Worm (Caenorhabditis elegans): Measurements from ENCODE around the gene vamp-7.
A peak's percentile ranks its signal among the peaks of the same experiment; 100 is the strongest.

Gene vamp-7

ce11 chrIV:2616853-2617252 is 9.0 kb downstream of the vamp-7 start:
- no peak for TF ChIP-seq mdt-29 (GFP tag; IDR thresholded peaks at IDR 0.05)
- peak; percentile 73 for TF ChIP-seq ceh-28 (tag; optimal IDR thresholded peaks at IDR 0.05)

- TF ChIP-seq daf-16 (GFP tag; optimal IDR thresholded peaks at IDR 0.05) (no peak), daf-16 (tag; optimal IDR thresholded peaks at IDR 0.05) (peak; percentile 60), nhr-41 (GFP tag; IDR thresholded peaks at IDR 0.05) (peak; percentile 70; the same call in 1 of the 2 replicates), pqm-1 (tag; optimal IDR thresholded peaks at IDR 0.05) (peak; percentile 86), nhr-76 (tag; optimal IDR thresholded peaks at IDR 0.05) (no peak), hif-1 (tag; optimal IDR thresholded peaks at IDR 0.05) (peak in 1 of 2 experiments; percentile 89), snpc-4 (tag; optimal IDR thresholded peaks at IDR 0.05) (no peak), hlh-11 (tag; optimal IDR thresholded peaks at IDR 0.05) (peak; percentile 77), nhr-48 (tag; optimal IDR thresholded peaks at IDR 0.05) (peak; percentile 72), duxl-1 (tag; optimal IDR thresholded peaks at IDR 0.05; ENCODE audit: poor library complexity) (no peak), hmg-1.1 (GFP tag; IDR thresholded peaks at IDR 0.05) (no peak), nhr-77 (tag; optimal IDR thresholded peaks at IDR 0.05) (peak; percentile 61), gei-8 (GFP tag; optimal IDR thresholded peaks at IDR 0.05) (no peak), F26F4.8 (GFP tag; conservative IDR thresholded peaks at IDR 0.05) (no peak), php-3 (GFP tag; IDR thresholded peaks at IDR 0.05) (peak; percentile 84), mes-2 (tag; optimal IDR thresholded peaks at IDR 0.05; ENCODE audit: poor library complexity, severe bottlenecking) (no peak), dmd-6 (GFP tag; IDR thresholded peaks at IDR 0.05) (peak; percentile 86), vab-7 (GFP tag; IDR thresholded peaks at IDR 0.05) (no peak), unc-130 (GFP tag; optimal IDR thresholded peaks at IDR 0.05) (no peak), jun-1 (tag; optimal IDR thresholded peaks at IDR 0.05) (no peak), ztf-7 (tag; optimal IDR thresholded peaks at IDR 0.05) (no peak), skn-1 (tag; optimal IDR thresholded peaks at IDR 0.05) (no peak), F37D6.2 (tag; optimal IDR thresholded peaks at IDR 0.05) (no peak), mep-1 (tag; optimal IDR thresholded peaks at IDR 0.05) (no peak), nhr-28 (tag; optimal IDR thresholded peaks at IDR 0.05) (peak; percentile 51), ceh-82 (tag; optimal IDR thresholded peaks at IDR 0.05) (no peak), zag-1 (tag; optimal IDR thresholded peaks at IDR 0.05) (no peak), ama-1 (optimal IDR thresholded peaks at IDR 0.05) (no peak), nhr-102 (tag; optimal IDR thresholded peaks at IDR 0.05) (peak; percentile 60), mdl-1 (tag; optimal IDR thresholded peaks at IDR 0.05) (peak in 1 of 2 experiments; percentile 10), hlh-30 (tag; optimal IDR thresholded peaks at IDR 0.05; ENCODE audit: insufficient read depth) (no peak), zfp-2 (tag; optimal IDR thresholded peaks at IDR 0.05) (no peak), dve-1 (tag; optimal IDR thresholded peaks at IDR 0.05; ENCODE audit: insufficient read depth) (peak; percentile 79), F49E8.2 (tag; optimal IDR thresholded peaks at IDR 0.05; ENCODE audit: borderline replicate concordance) (no peak), madf-5 (GFP tag; IDR thresholded peaks at IDR 0.05) (no peak), arid-1 (GFP tag; conservative IDR thresholded peaks at IDR 0.05) (no peak), T20F7.1 (GFP tag; optimal IDR thresholded peaks at IDR 0.05) (peak; percentile 5), aha-1 (tag) (peak; percentile 96), ceh-62 (tag; optimal IDR thresholded peaks at IDR 0.05) (no peak)
Observed at ce11 chrIV:2618611-2619010, 10.8 kb downstream of the vamp-7 start, which contains the start of gene smf-3. TSS of gene smf-3 (plus strand) at chrIV:2618869.

- TF ChIP-seq unc-62 (GFP tag; optimal IDR thresholded peaks at IDR 0.05 in 1 of 2) = peak in 1 of 2 experiments; percentile 54
- no peak for TF ChIP-seq unc-62 (tag; optimal IDR thresholded peaks at IDR 0.05)
- no peak for TF ChIP-seq snpc-4 (tag; optimal IDR thresholded peaks at IDR 0.05)
Observed at ce11 chrIV:2628171-2628570, 20.3 kb downstream of the vamp-7 start, which contains the start of gene ngn-1. TSS of gene ngn-1 (minus strand) at chrIV:2628271.

All from whole organism, L4 larva.